Worm (Caenorhabditis elegans) whole organism, L1 larva: ENCODE data around the gene T24G10.2.
A peak's percentile ranks its signal among the peaks of the same experiment; 100 is the strongest.

ENCODE experiments used
- C16A3.4 ChIP-seq: fragments of 150-350 bp; optimal IDR thresholded peaks from 2 replicates; lab custom pipeline; 2014; ENCODE audit warnings: missing biosample characterization, missing genetic modification characterization
- F16B12.6 ChIP-seq: fragments of 150-350 bp; optimal IDR thresholded peaks from 2 replicates; lab custom pipeline; 2014; ENCODE audit warnings: missing biosample characterization, missing genetic modification characterization
- aly-2 ChIP-seq: fragments of 150-350 bp; optimal IDR thresholded peaks from 2 replicates; lab custom pipeline; 2014; ENCODE audit warnings: missing biosample characterization, missing genetic modification characterization
- ceh-63 ChIP-seq: fragments of 200-800 bp; sonication (Bioruptor generic); optimal IDR thresholded peaks from 2 replicates; lab custom pipeline; 2018; ENCODE audit warnings: mild to moderate bottlenecking, missing genetic modification characterization, missing compliant biosample characterization
- ceh-8 ChIP-seq: fragments of 200-800 bp; sonication (Bioruptor generic); optimal IDR thresholded peaks from 2 replicates; lab custom pipeline; 2018; ENCODE audit warnings: mild to moderate bottlenecking, missing genetic modification characterization, moderate library complexity, missing compliant biosample characterization
- ceh-82 ChIP-seq, 3 experiments: fragments of 150-350 bp in 1 of 3; sonication (generic microtip) in 2 of 3; optimal IDR thresholded peaks; 2 replicates each; lab custom pipeline; 2014 to 2017; ENCODE audit warnings: missing biosample characterization in 3 of 3, missing genetic modification characterization in 3 of 3
- ceh-88 ChIP-seq: fragments of 200-800 bp; sonication (Bioruptor generic); IDR thresholded peaks from 2 replicates; pipeline ENCODE4 v1.3.6; 2022; ENCODE audit warnings: missing genetic modification characterization, missing compliant biosample characterization
- ceh-90 ChIP-seq: sonication (generic microtip); optimal IDR thresholded peaks from 2 replicates; lab custom pipeline; 2016; ENCODE audit warnings: missing genetic modification characterization, missing compliant biosample characterization
- ces-1 ChIP-seq: fragments of 150-350 bp; optimal IDR thresholded peaks from 2 replicates; lab custom pipeline; 2014; ENCODE audit warnings: missing biosample characterization, missing genetic modification reagents, missing genetic modification characterization
- dpl-1 ChIP-seq, 3 experiments: fragments of 150-350 bp in 2 of 3; sonication (generic microtip) in 1 of 3; optimal IDR thresholded peaks; 2 replicates each; lab custom pipeline; 2014 to 2017; ENCODE audit warnings: missing biosample characterization in 3 of 3, missing genetic modification characterization in 3 of 3, missing genetic modification reagents in 3 of 3
- efl-1 ChIP-seq, 4 experiments: fragments of 150-350 bp; optimal IDR thresholded peaks in 3 of 4; peaks in 1 of 4; 1 replicate in 1 of 4; 2 replicates in 3 of 4; lab custom pipeline; 2014; ENCODE audit warnings: missing biosample characterization in 2 of 4, missing genetic modification characterization in 2 of 4, missing genetic modification reagents in 2 of 4
- efl-3 ChIP-seq: fragments of 200-800 bp; sonication (Bioruptor generic); optimal IDR thresholded peaks from 2 replicates; lab custom pipeline; 2018; ENCODE audit warnings: mild to moderate bottlenecking, missing genetic modification characterization, missing compliant biosample characterization
- egl-13 ChIP-seq: sonication (generic microtip); optimal IDR thresholded peaks from 2 replicates; lab custom pipeline; 2016; ENCODE audit warnings: missing genotype, missing genetic modification reagents, missing genetic modification characterization, missing compliant biosample characterization
- fkh-10 ChIP-seq: sonication (generic microtip); optimal IDR thresholded peaks from 2 replicates; lab custom pipeline; 2017; ENCODE audit warnings: missing biosample characterization, missing genetic modification reagents, missing genetic modification characterization
- fkh-8 ChIP-seq: sonication (generic microtip); optimal IDR thresholded peaks from 2 replicates; lab custom pipeline; 2016; ENCODE audit warnings: mild to moderate bottlenecking, missing genetic modification characterization, missing compliant biosample characterization
- grh-1 ChIP-seq: fragments of 200-800 bp; sonication (Bioruptor generic); IDR thresholded peaks from 2 replicates; pipeline ENCODE4 v1.3.6; 2022; ENCODE audit warnings: missing genetic modification reagents, missing genetic modification characterization, missing compliant biosample characterization
- hlh-4 ChIP-seq: sonication (generic microtip); optimal IDR thresholded peaks from 2 replicates; lab custom pipeline; 2016; ENCODE audit warnings: mild to moderate bottlenecking, missing genetic modification characterization, missing compliant biosample characterization
- hpl-2 ChIP-seq: fragments of 150-350 bp; optimal IDR thresholded peaks from 2 replicates; lab custom pipeline; 2014; ENCODE audit warnings: missing biosample characterization, missing genetic modification reagents, missing genetic modification characterization
- irx-1 ChIP-seq: sonication (generic microtip); optimal IDR thresholded peaks from 2 replicates; lab custom pipeline; 2016; ENCODE audit warnings: missing genetic modification characterization, missing compliant biosample characterization
- isw-1 ChIP-seq: fragments of 200-800 bp; sonication (Bioruptor generic); IDR thresholded peaks from 2 replicates; pipeline ENCODE4 v1.3.6; 2022; ENCODE audit warnings: missing genetic modification characterization, missing compliant biosample characterization
- jun-1 ChIP-seq: fragments of 150-350 bp; optimal IDR thresholded peaks from 2 replicates; lab custom pipeline; 2014; ENCODE audit warnings: missing biosample characterization, missing genetic modification reagents, missing genetic modification characterization
- lin-13 ChIP-seq: fragments of 150-350 bp; optimal IDR thresholded peaks from 2 replicates; lab custom pipeline; 2014; ENCODE audit warnings: missing biosample characterization, missing genetic modification reagents, missing genetic modification characterization
- lin-14 ChIP-seq: fragments of 200-800 bp; sonication (Bioruptor generic); optimal IDR thresholded peaks from 2 replicates; lab custom pipeline; 2018; ENCODE audit warnings: mild to moderate bottlenecking, missing genetic modification characterization, moderate library complexity, missing compliant biosample characterization
- lin-15B ChIP-seq: fragments of 150-350 bp; sonication (generic microtip); optimal IDR thresholded peaks from 3 replicates; lab custom pipeline; 2014; ENCODE audit warnings: missing biosample characterization, missing genetic modification characterization
- lin-35 ChIP-seq, 2 experiments: fragments of 150-350 bp; optimal IDR thresholded peaks; 2 replicates each; lab custom pipeline; 2014; ENCODE audit warnings: missing biosample characterization in 2 of 2, missing genetic modification characterization in 2 of 2, missing genetic modification reagents in 2 of 2
- lin-39 ChIP-seq: fragments of 150-350 bp; optimal IDR thresholded peaks from 2 replicates; lab custom pipeline; 2014; ENCODE audit warnings: missing biosample characterization, missing genetic modification reagents, missing genetic modification characterization
- lsy-2 ChIP-seq, 2 experiments: fragments of 150-350 bp; optimal IDR thresholded peaks; 2 replicates each; lab custom pipeline; 2014; ENCODE audit warnings: missing biosample characterization in 2 of 2, missing genetic modification characterization in 2 of 2
- mab-9 ChIP-seq: fragments of 200-800 bp; sonication (Bioruptor generic); IDR thresholded peaks from 2 replicates; pipeline ENCODE4 v1.3.6; 2022; ENCODE audit warnings: missing genetic modification reagents, missing genetic modification characterization, missing compliant biosample characterization
- mdl-1 ChIP-seq, 2 experiments: fragments of 150-350 bp; optimal IDR thresholded peaks; 2 replicates each; lab custom pipeline; 2014 to 2017; ENCODE audit warnings: missing biosample characterization in 2 of 2, missing genetic modification characterization in 2 of 2, inconsistent platforms in 1 of 2
- mef-2 ChIP-seq: fragments of 150-350 bp; optimal IDR thresholded peaks from 2 replicates; lab custom pipeline; 2014; ENCODE audit warnings: missing biosample characterization, missing genetic modification characterization
- mep-1 ChIP-seq: fragments of 150-350 bp; optimal IDR thresholded peaks from 2 replicates; lab custom pipeline; 2014; ENCODE audit warnings: missing biosample characterization, missing genetic modification characterization
- nhr-12 ChIP-seq: sonication (generic microtip); optimal IDR thresholded peaks from 2 replicates; lab custom pipeline; 2017; ENCODE audit warnings: missing biosample characterization, missing genetic modification characterization
- nhr-19 ChIP-seq: fragments of 200-800 bp; sonication (Bioruptor generic); conservative IDR thresholded peaks from 2 replicates; pipeline ENCODE4 v1.3.6; 2022; ENCODE audit warnings: missing genetic modification characterization, missing compliant biosample characterization
- nhr-20 ChIP-seq: sonication (generic microtip); optimal IDR thresholded peaks from 2 replicates; lab custom pipeline; 2016; ENCODE audit warnings: mild to moderate bottlenecking, missing genetic modification characterization, missing compliant biosample characterization
- nhr-237 ChIP-seq: fragments of 150-350 bp; optimal IDR thresholded peaks from 2 replicates; lab custom pipeline; 2014; ENCODE audit warnings: missing biosample characterization, missing genetic modification characterization
- nhr-47 ChIP-seq: sonication (generic microtip); optimal IDR thresholded peaks from 2 replicates; lab custom pipeline; 2016; ENCODE audit warnings: mild to moderate bottlenecking, missing genetic modification characterization, moderate library complexity, missing compliant biosample characterization
- nhr-71 ChIP-seq: sonication (generic microtip); optimal IDR thresholded peaks from 2 replicates; lab custom pipeline; 2016; ENCODE audit warnings: mild to moderate bottlenecking, missing genetic modification characterization, moderate library complexity, missing compliant biosample characterization
- nhr-76 ChIP-seq: sonication (generic microtip); optimal IDR thresholded peaks from 2 replicates; lab custom pipeline; 2017; ENCODE audit warnings: missing biosample characterization, missing genetic modification characterization
- nhr-77 ChIP-seq: fragments of 150-350 bp; optimal IDR thresholded peaks from 2 replicates; lab custom pipeline; 2014; ENCODE audit warnings: missing biosample characterization, missing genetic modification characterization
- nhr-85 ChIP-seq: sonication (generic microtip); peaks from one replicate; lab custom pipeline; 2016; ENCODE audit warnings: missing genetic modification characterization, inconsistent platforms, missing compliant biosample characterization
- nhr-90 ChIP-seq: sonication (generic microtip); optimal IDR thresholded peaks from 2 replicates; lab custom pipeline; 2016; ENCODE audit warnings: mild to moderate bottlenecking, missing genetic modification characterization, missing compliant biosample characterization; ENCODE audit not compliant: poor library complexity
- rnt-1 ChIP-seq: sonication (generic microtip); optimal IDR thresholded peaks from 2 replicates; lab custom pipeline; 2016; ENCODE audit warnings: mild to moderate bottlenecking, missing genetic modification characterization, moderate library complexity, missing compliant biosample characterization
- skn-1 ChIP-seq: fragments of 150-350 bp; optimal IDR thresholded peaks from 2 replicates; lab custom pipeline; 2014; ENCODE audit warnings: missing biosample characterization, missing genetic modification characterization
- snpc-4 ChIP-seq: fragments of 150-350 bp; optimal IDR thresholded peaks from 2 replicates; lab custom pipeline; 2014; ENCODE audit warnings: missing biosample characterization, missing genetic modification characterization
- swsn-7 ChIP-seq: sonication (generic microtip); optimal IDR thresholded peaks from 2 replicates; lab custom pipeline; 2016; ENCODE audit warnings: missing genetic modification characterization, missing compliant biosample characterization
- tbx-2 ChIP-seq: sonication (generic microtip); optimal IDR thresholded peaks from 2 replicates; lab custom pipeline; 2016; ENCODE audit warnings: missing genetic modification characterization, missing compliant biosample characterization
- tlp-1 ChIP-seq: fragments of 150-350 bp; optimal IDR thresholded peaks from 2 replicates; lab custom pipeline; 2014; ENCODE audit warnings: missing biosample characterization, missing genetic modification characterization
- unc-130 ChIP-seq: fragments of 150-350 bp; optimal IDR thresholded peaks from 2 replicates; lab custom pipeline; 2017; ENCODE audit warnings: missing biosample characterization, missing genetic modification characterization, inconsistent platforms
- unc-86 ChIP-seq: sonication (generic microtip); optimal IDR thresholded peaks from 2 replicates; lab custom pipeline; 2016; ENCODE audit warnings: missing genetic modification characterization, missing compliant biosample characterization
- vab-15 ChIP-seq: sonication (generic microtip); optimal IDR thresholded peaks from 2 replicates; lab custom pipeline; 2017; ENCODE audit warnings: missing genotype, mild to moderate bottlenecking, missing genetic modification characterization, missing compliant biosample characterization
- xbp-1 ChIP-seq: sonication (generic microtip); optimal IDR thresholded peaks from 2 replicates; lab custom pipeline; 2016; ENCODE audit warnings: missing genetic modification characterization, missing compliant biosample characterization
- zag-1 ChIP-seq: fragments of 150-350 bp; optimal IDR thresholded peaks from 2 replicates; lab custom pipeline; 2014; ENCODE audit warnings: missing biosample characterization, missing genetic modification characterization
- ztf-11 ChIP-seq, 2 experiments: sonication (generic microtip); optimal IDR thresholded peaks; 2 replicates each; lab custom pipeline; 2016 to 2017; ENCODE audit warnings: missing genetic modification characterization in 2 of 2, missing biosample characterization in 1 of 2, missing compliant biosample characterization in 1 of 2

Gene T24G10.2

ce11 chrIII:5449762-5450308, 7.3 kb upstream of the T24G10.2 start, which contains the start of gene F48E8.8:
TSS of gene F48E8.8 (minus strand) at chrIII:5449812.
- TF ChIP-seq nhr-71 (tag; lab: Kevin White, UChicago) (peak; percentile 74), ceh-82 (tag; optimal IDR thresholded peaks at IDR 0.05; lab: Kevin White, UChicago) (peak; percentile 9 to 58 (median 49)), nhr-77 (tag; lab: Kevin White, UChicago) (peak; percentile 14), fkh-8 (peak; percentile 67), lin-14 (peak; percentile 80), lin-15B (tag; lab: Kevin White, UChicago) (peak; percentile 19), swsn-7 (peak; percentile 56), nhr-237 (tag; lab: Kevin White, UChicago) (no peak), ceh-90 (no peak), lin-39 (tag; lab: Kevin White, UChicago) (no peak), fkh-10 (GFP tag; lab: Kevin White, UChicago) (no peak), lin-35 (GFP tag; optimal IDR thresholded peaks at IDR 0.05; lab: Kevin White, UChicago) (peak; percentile 65 to 69), efl-1 (optimal IDR thresholded peaks at IDR 0.05; lab: Kevin White, UChicago) (peak; percentile 77 to 83), efl-1 (GFP tag; optimal IDR thresholded peaks at IDR 0.05 in 1 of 2; lab: Kevin White, UChicago) (peak; percentile 65 to 96), C16A3.4 (tag; lab: Kevin White, UChicago) (no peak), nhr-85 (tag; lab: Kevin White, UChicago) (peak; percentile 70), tlp-1 (tag; lab: Kevin White, UChicago) (no peak), nhr-90 (tag; lab: Kevin White, UChicago) (no peak), ces-1 (GFP tag; lab: Kevin White, UChicago) (no peak), vab-15 (no peak), nhr-76 (tag; lab: Kevin White, UChicago) (no peak), rnt-1 (tag; lab: Kevin White, UChicago) (peak; percentile 83), hpl-2 (no peak), ztf-11 (tag; optimal IDR thresholded peaks at IDR 0.05; lab: Kevin White, UChicago) (no peak), skn-1 (peak; percentile 55), unc-86 (tag; lab: Kevin White, UChicago) (peak; percentile 15), aly-2 (no peak), mab-9 (GFP tag; lab: Robert Waterston, UW) (peak; percentile 81), ceh-8 (GFP tag; lab: Kevin White, UChicago) (no peak), grh-1 (GFP tag; lab: Robert Waterston, UW) (no peak), unc-130 (tag; lab: Kevin White, UChicago) (peak; percentile 35), mdl-1 (tag; optimal IDR thresholded peaks at IDR 0.05; lab: Kevin White, UChicago) (peak in 1 of 2 experiments; percentile 34), isw-1 (peak; percentile 33), zag-1 (tag; lab: Kevin White, UChicago) (no peak), irx-1 (tag; lab: Kevin White, UChicago) (no peak), nhr-20 (tag; lab: Kevin White, UChicago) (peak; percentile 50), xbp-1 (tag; lab: Kevin White, UChicago) (peak; percentile 32), F16B12.6 (tag; lab: Kevin White, UChicago) (peak; percentile 79), tbx-2 (tag; lab: Kevin White, UChicago) (peak; percentile 81), nhr-12 (tag; lab: Kevin White, UChicago) (no peak), mef-2 (tag; lab: Kevin White, UChicago) (no peak), snpc-4 (no peak), mep-1 (tag; lab: Kevin White, UChicago) (peak; percentile 30), nhr-47 (peak; percentile 69), nhr-19 (GFP tag; lab: Robert Waterston, UW) (0 out of 2 replicates have a peak, but pooled peaks have one; percentile 36), lsy-2 (tag; optimal IDR thresholded peaks at IDR 0.05; lab: Kevin White, UChicago) (peak; percentile 73 to 85), ceh-63 (GFP tag; lab: Kevin White, UChicago) (no peak), efl-3 (GFP tag; lab: Kevin White, UChicago) (no peak), egl-13 (tag; lab: Kevin White, UChicago) (no peak), ceh-88 (no peak), hlh-4 (tag; lab: Kevin White, UChicago) (no peak), dpl-1 (GFP tag; optimal IDR thresholded peaks at IDR 0.05; lab: Kevin White, UChicago) (peak; percentile 34 to 63 (median 62)), jun-1 (tag; lab: Kevin White, UChicago) (peak; percentile 3), lin-13 (GFP tag; lab: Kevin White, UChicago) (no peak)
